Worm (Caenorhabditis elegans) whole organism, mixed stage, embryonic: Measurements from ENCODE around the gene smg-3.
A peak's percentile ranks its signal among the peaks of the same experiment; 100 is the strongest.

Experiments used
- M03D4.4 ChIP-seq: sonication (generic microtip); optimal IDR thresholded peaks from 2 replicates; lab custom pipeline; 2017; ENCODE audit warnings: mild to moderate bottlenecking, missing genetic modification characterization, missing compliant biosample characterization
- bed-3 ChIP-seq: fragments of 200-800 bp; sonication (Bioruptor generic); optimal IDR thresholded peaks from 3 replicates; lab custom pipeline; 2018; ENCODE audit warnings: mild to moderate bottlenecking, missing genetic modification characterization, moderate library complexity, missing compliant biosample characterization
- blmp-1 ChIP-seq: fragments of 150-350 bp; optimal IDR thresholded peaks from 2 replicates; lab custom pipeline; 2014; ENCODE audit warnings: missing biosample characterization, missing genetic modification characterization
- ceh-39 ChIP-seq: fragments of 150-350 bp; optimal IDR thresholded peaks from 2 replicates; lab custom pipeline; 2014; ENCODE audit warnings: missing biosample characterization, missing genetic modification characterization
- ceh-43 ChIP-seq: fragments of 200-800 bp; sonication (Bioruptor generic); optimal IDR thresholded peaks from 2 replicates; lab custom pipeline; 2018; ENCODE audit warnings: mild to moderate bottlenecking, missing genetic modification characterization, moderate library complexity, missing compliant biosample characterization
- ceh-83 ChIP-seq: fragments of 200-800 bp; sonication (Bioruptor generic); optimal IDR thresholded peaks from 2 replicates; lab custom pipeline; 2018; ENCODE audit warnings: mild to moderate bottlenecking, missing genetic modification characterization, missing compliant biosample characterization
- ces-1 ChIP-seq: fragments of 150-350 bp; optimal IDR thresholded peaks from 2 replicates; lab custom pipeline; 2014; ENCODE audit warnings: missing biosample characterization, missing genetic modification reagents, missing genetic modification characterization
- cnd-1 ChIP-seq: fragments of 200-800 bp; sonication (Bioruptor generic); optimal IDR thresholded peaks from 2 replicates; lab custom pipeline; 2018; ENCODE audit warnings: mild to moderate bottlenecking, missing genetic modification characterization, missing compliant biosample characterization
- drap-1 ChIP-seq: fragments of 200-800 bp; sonication (Bioruptor generic); optimal IDR thresholded peaks from 3 replicates; lab custom pipeline; 2018; ENCODE audit warnings: mild to moderate bottlenecking, missing genetic modification characterization, missing compliant biosample characterization
- elt-1 ChIP-seq: sonication (generic microtip); optimal IDR thresholded peaks from 2 replicates; lab custom pipeline; 2017; ENCODE audit warnings: missing genetic modification characterization, mild to moderate bottlenecking, missing compliant biosample characterization, antibody characterized with exemption, moderate library complexity, borderline replicate concordance; ENCODE audit not compliant: insufficient read depth
- elt-3 ChIP-seq: fragments of 150-350 bp; optimal IDR thresholded peaks from 2 replicates; lab custom pipeline; 2014; ENCODE audit warnings: missing biosample characterization, missing genetic modification characterization
- flh-1 ChIP-seq: fragments of 200-800 bp; sonication (Bioruptor generic); optimal IDR thresholded peaks from 2 replicates; lab custom pipeline; 2018; ENCODE audit warnings: mild to moderate bottlenecking, missing genetic modification characterization, moderate library complexity, missing compliant biosample characterization
- hlh-1 ChIP-seq: fragments of 150-350 bp; optimal IDR thresholded peaks from 2 replicates; lab custom pipeline; 2014; ENCODE audit warnings: missing biosample characterization, missing genetic modification reagents, missing genetic modification characterization
- lin-13 ChIP-seq: fragments of 150-350 bp; optimal IDR thresholded peaks from 2 replicates; lab custom pipeline; 2014; ENCODE audit warnings: missing biosample characterization, missing genetic modification characterization
- lsy-2 ChIP-seq: fragments of 150-350 bp; optimal IDR thresholded peaks from 2 replicates; lab custom pipeline; 2014; ENCODE audit warnings: missing biosample characterization, missing genetic modification characterization
- mep-1 ChIP-seq: fragments of 150-350 bp; optimal IDR thresholded peaks from 2 replicates; lab custom pipeline; 2017; ENCODE audit warnings: missing biosample characterization, missing genetic modification reagents, missing genetic modification characterization, inconsistent platforms
- mls-2 ChIP-seq: sonication (generic microtip); optimal IDR thresholded peaks from 2 replicates; lab custom pipeline; 2016; ENCODE audit warnings: mild to moderate bottlenecking, missing genetic modification characterization, moderate library complexity, missing compliant biosample characterization
- nhr-12 ChIP-seq: fragments of 150-350 bp; optimal IDR thresholded peaks from 2 replicates; lab custom pipeline; 2014; ENCODE audit warnings: missing biosample characterization, missing genetic modification characterization
- nhr-2 ChIP-seq: fragments of 150-350 bp; optimal IDR thresholded peaks from 2 replicates; lab custom pipeline; 2014; ENCODE audit warnings: missing biosample characterization, missing genetic modification characterization
- nhr-237 ChIP-seq: fragments of 150-350 bp; optimal IDR thresholded peaks from 2 replicates; lab custom pipeline; 2014; ENCODE audit warnings: missing biosample characterization, missing genetic modification characterization
- nhr-28 ChIP-seq: fragments of 150-350 bp; optimal IDR thresholded peaks from 2 replicates; lab custom pipeline; 2014; ENCODE audit warnings: missing biosample characterization, missing genetic modification characterization
- nhr-76 ChIP-seq: sonication (generic microtip); optimal IDR thresholded peaks from 2 replicates; lab custom pipeline; 2017; ENCODE audit warnings: missing biosample characterization, missing genetic modification characterization
- pha-4 ChIP-seq: fragments of 150-350 bp; optimal IDR thresholded peaks from 2 replicates; lab custom pipeline; 2018; ENCODE audit warnings: missing biosample characterization, missing genetic modification reagents, missing genetic modification characterization
- snpc-4 ChIP-seq: fragments of 150-350 bp; optimal IDR thresholded peaks from 2 replicates; lab custom pipeline; 2014; ENCODE audit warnings: missing biosample characterization, missing genetic modification characterization
- sptf-1 ChIP-seq: sonication (generic microtip); optimal IDR thresholded peaks from 2 replicates; lab custom pipeline; 2017; ENCODE audit warnings: mild to moderate bottlenecking, missing genetic modification characterization, moderate library complexity, missing compliant biosample characterization
- unc-120 ChIP-seq: sonication (generic microtip); optimal IDR thresholded peaks from 2 replicates; lab custom pipeline; 2017; ENCODE audit warnings: missing genetic modification characterization, missing compliant biosample characterization; ENCODE audit not compliant: poor library complexity, severe bottlenecking
- unc-62 ChIP-seq: fragments of 150-350 bp; optimal IDR thresholded peaks from 2 replicates; lab custom pipeline; 2014; ENCODE audit warnings: missing biosample characterization, missing genetic modification reagents, missing genetic modification characterization
- ztf-11 ChIP-seq: fragments of 150-350 bp; optimal IDR thresholded peaks from 2 replicates; lab custom pipeline; 2014; ENCODE audit warnings: missing biosample characterization, missing genetic modification characterization

Gene smg-3

DNA sequence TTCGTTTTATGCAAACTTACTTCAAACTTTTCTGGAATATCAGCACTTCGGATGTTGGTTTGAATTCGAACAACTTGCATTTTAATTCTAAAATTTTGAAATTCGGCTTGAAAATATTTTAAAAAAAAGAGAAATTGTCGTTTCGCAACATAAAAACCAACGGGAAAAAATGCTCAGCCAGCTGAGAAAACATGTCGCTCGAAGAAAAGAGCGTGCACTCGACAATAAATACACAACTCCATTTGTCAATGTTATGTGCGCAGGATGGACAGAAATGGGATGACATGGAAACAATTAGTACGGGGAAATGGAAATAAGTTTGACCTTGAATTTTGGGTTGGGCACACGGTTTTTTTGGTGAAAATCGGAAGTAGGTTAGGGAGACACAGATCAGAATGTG, 37.0 kb downstream of the smg-3 start, which contains the start of gene mif-4:
Gene mif-4, minus strand, starts transcription at position 87 of the 400 bp plus-strand sequence.
- TF ChIP-seq nhr-28 (tag; lab: Kevin White, UChicago) (no peak), flh-1 (GFP tag; lab: Kevin White, UChicago) (no peak), ces-1 (GFP tag; lab: Kevin White, UChicago) (peak; percentile 9)

DNA sequence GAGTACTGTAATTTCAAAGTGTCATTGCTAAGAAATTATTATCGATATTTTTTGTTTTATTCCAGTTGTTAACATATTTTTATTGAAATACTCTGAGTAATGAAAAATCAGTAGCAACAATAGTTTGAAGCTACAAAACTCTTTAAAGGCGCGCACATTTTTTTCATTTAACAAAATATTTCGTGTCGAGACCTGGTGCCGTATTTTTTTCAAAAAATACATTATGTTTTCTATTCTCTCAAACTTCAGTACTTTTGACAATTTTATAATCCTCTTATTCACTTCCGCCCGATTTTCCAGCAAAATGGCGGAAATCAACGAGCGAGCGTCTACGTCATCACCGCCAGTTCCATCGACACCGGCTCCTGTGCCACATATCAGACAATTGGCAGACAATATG, 39.0 kb downstream of the smg-3 start, which contains the start of gene blos-2:
Gene blos-2, plus strand, starts transcription at position 301 of the 400 bp plus-strand sequence.
- TF ChIP-seq bed-3, result no peak
- TF ChIP-seq nhr-76 (tag; lab: Kevin White, UChicago), result no peak
- no peak for TF ChIP-seq lsy-2 (tag; lab: Kevin White, UChicago)
- TF ChIP-seq cnd-1, result no peak
- no peak for TF ChIP-seq nhr-12 (tag; lab: Kevin White, UChicago)
- TF ChIP-seq ceh-83 (GFP tag; lab: Kevin White, UChicago), result no peak
- no peak for TF ChIP-seq ces-1 (GFP tag; lab: Kevin White, UChicago)
- no peak for TF ChIP-seq flh-1 (GFP tag; lab: Kevin White, UChicago)

DNA sequence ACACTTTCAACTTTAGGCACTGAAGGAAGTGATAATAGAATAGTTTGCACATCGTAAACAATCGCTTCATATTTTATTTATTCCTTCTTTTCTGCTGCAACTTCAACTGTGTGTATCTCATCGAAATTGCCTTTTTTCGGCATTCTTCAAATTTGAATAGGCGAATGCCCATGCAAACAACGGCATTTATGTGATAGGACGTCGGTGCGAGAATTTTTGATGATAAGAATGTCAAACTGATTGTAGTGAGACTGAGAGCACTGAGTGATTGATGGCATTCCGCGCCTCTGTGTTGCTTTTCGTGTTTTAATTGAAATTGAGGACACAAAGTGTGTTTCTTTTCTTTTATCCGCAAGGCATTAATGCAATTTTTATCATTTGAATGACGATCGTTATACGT, 42.1 kb downstream of the smg-3 start:
- TF ChIP-seq nhr-2 (tag; lab: Kevin White, UChicago), result no peak
- TF ChIP-seq pha-4 (tag; lab: Kevin White, UChicago), result no peak
- TF ChIP-seq nhr-237 (tag; lab: Kevin White, UChicago), result no peak
- TF ChIP-seq unc-62 (GFP tag; lab: Kevin White, UChicago), result peak; percentile 49
- TF ChIP-seq M03D4.4, result no peak
- no peak for TF ChIP-seq elt-3 (tag; lab: Kevin White, UChicago)
- TF ChIP-seq hlh-1, result no peak
- peak; percentile 12 for TF ChIP-seq unc-120 (tag; lab: Kevin White, UChicago)
- no peak for TF ChIP-seq flh-1 (GFP tag; lab: Kevin White, UChicago)
- TF ChIP-seq mls-2 (tag; lab: Kevin White, UChicago), result no peak
- TF ChIP-seq sptf-1 (tag; lab: Kevin White, UChicago), result no peak
- TF ChIP-seq, all 35 proteins: peak for 2

DNA sequence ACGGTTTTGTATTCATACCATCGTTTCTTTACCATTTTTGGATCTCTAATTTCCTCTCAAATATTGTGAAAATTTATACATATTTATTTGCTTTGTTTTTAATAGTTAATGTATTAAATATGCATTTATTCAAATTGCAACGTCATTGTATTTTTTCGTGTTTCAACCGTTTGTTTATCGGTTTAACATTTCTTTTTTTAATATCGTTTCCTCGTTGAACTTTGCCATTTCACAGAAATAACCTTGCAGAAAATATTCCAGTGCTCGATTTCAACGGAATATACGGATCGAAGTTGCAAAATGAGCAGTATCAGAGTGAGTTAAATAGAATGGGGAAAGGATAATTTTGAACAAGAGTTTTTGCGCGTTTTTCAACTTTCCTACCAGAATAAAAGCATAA, 43.6 kb downstream of the smg-3 start, which contains the start of gene seu-1:
Gene seu-1, plus strand, starts transcription at position 301 of the 400 bp plus-strand sequence.
- TF ChIP-seq nhr-76 (tag; lab: Kevin White, UChicago) (no peak), pha-4 (tag; lab: Kevin White, UChicago) (no peak), lin-13 (tag; lab: Kevin White, UChicago) (no peak), ceh-39 (tag; lab: Kevin White, UChicago) (no peak), nhr-12 (tag; lab: Kevin White, UChicago) (no peak), sptf-1 (tag; lab: Kevin White, UChicago) (no peak), blmp-1 (tag; lab: Kevin White, UChicago) (no peak), ceh-43 (GFP tag; lab: Kevin White, UChicago) (no peak)

DNA sequence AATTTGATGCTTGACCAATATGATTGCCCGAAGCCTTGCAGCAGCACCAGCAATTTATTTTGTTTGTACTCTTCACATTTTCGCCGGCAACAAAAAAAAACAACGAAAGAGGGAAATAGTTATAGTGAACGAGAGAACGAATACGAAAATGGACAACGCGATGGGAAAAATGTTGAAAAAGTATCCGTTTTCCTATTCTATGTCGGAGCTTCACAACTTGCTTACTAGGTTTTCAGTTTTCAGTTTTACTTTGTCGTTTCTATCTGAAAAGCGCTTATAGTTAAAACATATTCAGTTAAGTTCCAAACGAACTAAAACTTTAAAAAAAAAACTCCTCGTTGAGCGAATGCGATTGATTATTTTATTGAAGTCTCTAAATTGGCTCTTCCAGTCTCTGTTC, 44.7 kb downstream of the smg-3 start:
- no peak for TF ChIP-seq hlh-1
- TF ChIP-seq nhr-237 (tag; lab: Kevin White, UChicago), result no peak
- no peak for TF ChIP-seq drap-1 (GFP tag; lab: Kevin White, UChicago)
- TF ChIP-seq ceh-43 (GFP tag; lab: Kevin White, UChicago), result no peak
- no peak for TF ChIP-seq nhr-12 (tag; lab: Kevin White, UChicago)
- TF ChIP-seq unc-62 (GFP tag; lab: Kevin White, UChicago), result no peak
- no peak for TF ChIP-seq elt-1 (tag; lab: Kevin White, UChicago)
- TF ChIP-seq snpc-4 (tag; lab: Kevin White, UChicago), result no peak

DNA sequence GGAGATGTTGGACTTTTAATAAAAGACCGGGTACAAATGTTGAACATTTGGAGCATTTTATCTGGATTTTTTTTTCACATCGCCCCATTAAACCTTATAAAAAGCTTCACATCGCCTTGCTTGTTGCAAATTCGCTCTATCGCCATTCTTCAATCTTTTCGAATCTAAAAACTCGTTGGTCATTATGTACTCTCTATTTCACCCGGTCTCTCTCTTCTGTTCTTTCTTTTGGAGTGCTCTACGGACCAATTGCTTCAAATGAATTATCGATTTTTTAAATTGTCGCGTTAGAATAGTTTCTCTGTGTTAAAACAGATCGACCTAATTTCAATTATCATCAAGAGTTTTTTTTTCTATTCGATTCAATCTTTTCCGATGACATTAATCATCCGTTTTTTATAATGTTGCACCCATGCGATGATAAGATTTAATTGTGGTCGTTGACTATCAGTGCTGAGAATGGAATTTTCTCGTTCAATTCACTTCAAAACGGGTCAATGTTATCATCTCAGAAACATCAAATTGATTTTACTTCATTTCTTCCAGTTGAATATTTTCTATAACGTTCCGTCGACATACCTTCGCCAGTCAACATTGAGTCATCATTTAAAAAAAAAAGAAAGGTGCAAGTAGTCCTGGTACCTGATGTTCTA, 45.4 kb downstream of the smg-3 start:
- TF ChIP-seq nhr-2 (tag; lab: Kevin White, UChicago) (no peak), ces-1 (GFP tag; lab: Kevin White, UChicago) (peak; percentile 73), ztf-11 (tag; lab: Kevin White, UChicago) (no peak), ceh-43 (GFP tag; lab: Kevin White, UChicago) (no peak), unc-120 (tag; lab: Kevin White, UChicago) (no peak), ceh-39 (tag; lab: Kevin White, UChicago) (peak; percentile 55), elt-1 (tag; lab: Kevin White, UChicago) (peak; percentile 15), lsy-2 (tag; lab: Kevin White, UChicago) (no peak), snpc-4 (tag; lab: Kevin White, UChicago) (no peak), nhr-12 (tag; lab: Kevin White, UChicago) (no peak), mep-1 (tag; lab: Kevin White, UChicago) (peak; percentile 25), mls-2 (tag; lab: Kevin White, UChicago) (no peak)
